Worm (Caenorhabditis elegans): Measurements from ENCODE around the gene ges-1.

ce11 chrV:1422269-1422668, 9.7 kb downstream of the ges-1 start:
- no peak for TF ChIP-seq W03F9.2 (tag; optimal IDR thresholded peaks at IDR 0.05)
- TF ChIP-seq dao-5 (tag; optimal IDR thresholded peaks at IDR 0.05), result no peak

All from whole organism, L4/young adult.